Worm (Caenorhabditis elegans) whole organism, L2 larva: Measurements from ENCODE around the gene F58H1.2.

Source experiments
- C34F6.9 ChIP-seq: fragments of 150-350 bp; optimal IDR thresholded peaks from 2 replicates; lab custom pipeline; 2014; ENCODE audit warnings: missing biosample characterization, missing genetic modification characterization
- aly-2 ChIP-seq: fragments of 150-350 bp; optimal IDR thresholded peaks from 2 replicates; lab custom pipeline; 2014; ENCODE audit warnings: missing biosample characterization, missing genetic modification characterization
- ama-1 ChIP-seq: fragments of 150-350 bp; optimal IDR thresholded peaks from 2 replicates; lab custom pipeline; 2018; ENCODE audit warnings: inconsistent platforms
- elt-3 ChIP-seq: sonication (generic microtip); optimal IDR thresholded peaks from 2 replicates; lab custom pipeline; 2017; ENCODE audit warnings: missing biosample characterization, missing genetic modification characterization
- lin-13 ChIP-seq: fragments of 150-350 bp; optimal IDR thresholded peaks from 2 replicates; lab custom pipeline; 2014; ENCODE audit warnings: missing biosample characterization, missing genetic modification reagents, missing genetic modification characterization
- mdl-1 ChIP-seq, 2 experiments: fragments of 150-350 bp in 1 of 2; sonication (generic microtip) in 1 of 2; optimal IDR thresholded peaks; 2 replicates each; lab custom pipeline; 2017; ENCODE audit warnings: missing biosample characterization in 2 of 2, missing genetic modification characterization in 2 of 2
- nhr-77 ChIP-seq: fragments of 150-350 bp; optimal IDR thresholded peaks from 2 replicates; lab custom pipeline; 2014; ENCODE audit warnings: missing biosample characterization, missing genetic modification characterization
- sma-9 ChIP-seq, 2 experiments: fragments of 150-350 bp in 1 of 2; sonication (generic microtip) in 1 of 2; optimal IDR thresholded peaks; 2 replicates each; lab custom pipeline; 2014 to 2016; ENCODE audit warnings: missing genetic modification characterization in 2 of 2, mild to moderate bottlenecking in 1 of 2, missing biosample characterization in 1 of 2, missing compliant biosample characterization in 1 of 2, missing genetic modification reagents in 1 of 2, moderate library complexity in 1 of 2

DNA sequence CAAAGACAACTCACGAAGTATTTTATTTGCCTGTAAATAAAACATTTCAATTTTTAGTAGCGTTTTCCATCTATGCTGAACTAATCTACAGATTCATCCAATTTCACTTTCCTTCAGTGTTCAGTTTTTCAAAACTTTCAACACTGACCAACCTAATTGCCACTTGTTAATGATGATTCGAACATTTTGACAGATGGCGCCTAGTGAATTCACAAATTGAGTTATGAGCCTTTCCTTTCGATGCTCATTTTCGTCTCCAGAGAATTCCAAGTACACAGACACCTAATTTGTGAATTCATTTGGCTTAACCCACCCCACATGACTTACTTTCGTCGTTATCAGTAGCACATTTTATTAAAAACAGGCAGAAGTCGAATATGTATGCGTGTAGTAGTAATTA is 17.9 kb downstream of the F58H1.2 start:
- TF ChIP-seq ama-1 (no peak), nhr-77 (tag; lab: Kevin White, UChicago) (no peak), lin-13 (GFP tag; lab: Kevin White, UChicago) (no peak), aly-2 (tag; lab: Kevin White, UChicago) (no peak), elt-3 (tag; lab: Kevin White, UChicago) (no peak), sma-9 (GFP tag; optimal IDR thresholded peaks at IDR 0.05; lab: Kevin White, UChicago) (no peak), sma-9 (tag; optimal IDR thresholded peaks at IDR 0.05; lab: Kevin White, UChicago) (no peak), mdl-1 (tag; optimal IDR thresholded peaks at IDR 0.05; lab: Kevin White, UChicago) (no peak), C34F6.9 (tag; lab: Kevin White, UChicago) (no peak)
